Fruit fly (Drosophila melanogaster): ENCODE results near the gene CG5177.

The CG5177 gene

DNA sequence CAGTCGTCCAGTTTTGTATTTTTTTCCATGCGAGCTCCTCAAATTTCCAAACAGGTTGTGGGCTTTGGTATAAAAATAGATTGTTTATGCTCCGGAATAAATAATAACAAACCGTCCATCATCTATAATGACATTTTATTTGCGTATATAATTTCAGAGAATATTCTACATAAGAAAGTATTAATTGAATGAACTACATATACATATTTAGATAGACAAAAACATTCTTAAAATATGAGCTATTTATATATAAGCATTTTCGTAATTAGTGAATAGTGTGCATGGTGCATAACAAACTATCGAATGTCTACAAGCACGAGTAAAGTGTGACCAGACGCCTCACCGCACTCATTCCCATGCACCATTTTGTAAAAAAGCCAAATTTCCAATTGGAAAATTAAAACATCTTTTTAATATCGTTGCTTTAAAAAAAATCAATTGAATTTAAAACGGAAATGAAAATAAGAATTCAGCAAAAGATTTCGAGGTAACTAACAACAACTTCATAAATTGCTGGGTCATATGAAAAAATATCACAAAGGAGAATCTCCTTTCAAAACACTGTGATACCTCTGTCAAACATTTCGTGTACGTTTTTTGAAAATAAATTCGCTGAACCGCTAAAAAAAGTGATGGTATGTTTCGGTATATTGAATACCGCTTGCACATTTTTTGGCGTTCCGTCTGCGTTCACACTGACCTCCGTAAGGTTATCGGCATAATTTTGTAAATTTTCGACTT, 21.5 kb downstream of the CG5177 start, which contains the start of gene muc (continued):
- TF ChIP-seq CG6854 (GFP tag; optimal IDR thresholded peaks at IDR 0.05) (no peak), Lhr (GFP tag; optimal IDR thresholded peaks at IDR 0.05) (peak; percentile 90), CG4404 (GFP tag; IDR thresholded peaks at IDR 0.05) (no peak), CG11560 (tag; IDR thresholded peaks at IDR 0.05) (no peak), nerfin-2 (GFP tag; IDR thresholded peaks at IDR 0.05; ENCODE audit: partially characterized antibody) (peak; percentile 26), gt (GFP tag; IDR thresholded peaks at IDR 0.05) (no peak)

- TF ChIP-seq zen (tag; optimal IDR thresholded peaks at IDR 0.05) (no peak), ttk (GFP tag; IDR thresholded peaks at IDR 0.05) (no peak), CG10321 (GFP tag; IDR thresholded peaks at IDR 0.05) (no peak), CG16815 (GFP tag; optimal IDR thresholded peaks at IDR 0.05) (no peak), CG17186 (GFP tag; optimal IDR thresholded peaks at IDR 0.05) (no peak), nau (GFP tag; optimal IDR thresholded peaks at IDR 0.05) (no peak), CG2202 (tag; optimal IDR thresholded peaks at IDR 0.05) (no peak), CG2199 (GFP tag; IDR thresholded peaks at IDR 0.05) (no peak), CG10366 (GFP tag; IDR thresholded peaks at IDR 0.05) (no peak), CG12236 (GFP tag; optimal IDR thresholded peaks at IDR 0.05) (no peak), Dbx (GFP tag; IDR thresholded peaks at IDR 0.05) (0 out of 3 replicates have a peak, but pooled peaks have one; percentile 7), jigr1 (GFP tag; IDR thresholded peaks at IDR 0.05) (no peak), mam (GFP tag; optimal IDR thresholded peaks at IDR 0.05) (no peak), CG15073 (GFP tag; optimal IDR thresholded peaks at IDR 0.05) (no peak), CG11696 (GFP tag; IDR thresholded peaks at IDR 0.05) (no peak), insv (GFP tag; optimal IDR thresholded peaks at IDR 0.05) (no peak), eyg (GFP tag; optimal IDR thresholded peaks at IDR 0.05) (no peak), fu2 (GFP tag; optimal IDR thresholded peaks at IDR 0.05) (no peak), fd3F (GFP tag; optimal IDR thresholded peaks at IDR 0.05) (no peak), Ssrp (tag; optimal IDR thresholded peaks at IDR 0.05) (no peak), chm (GFP tag; IDR thresholded peaks at IDR 0.05) (peak; percentile 56; the same call in 1 of the 2 replicates), ERR (GFP tag; optimal IDR thresholded peaks at IDR 0.05) (peak; percentile 63), pan (optimal IDR thresholded peaks at IDR 0.05) (no peak), pan (GFP tag; optimal IDR thresholded peaks at IDR 0.05 in 1 of 2, IDR thresholded peaks at IDR 0.05 in 1 of 2) (no peak), pfk (GFP tag; optimal IDR thresholded peaks at IDR 0.05) (peak; percentile 35), CG6854 (GFP tag; optimal IDR thresholded peaks at IDR 0.05) (peak; percentile 0), E2f1 (GFP tag; IDR thresholded peaks at IDR 0.05) (no peak), pum (GFP tag; optimal IDR thresholded peaks at IDR 0.05) (no peak), Taf1 (GFP tag; IDR thresholded peaks at IDR 0.05) (no peak), dan (GFP tag; IDR thresholded peaks at IDR 0.05) (no peak), Trl (optimal IDR thresholded peaks at IDR 0.05) (no peak), Trl (GFP tag; optimal IDR thresholded peaks at IDR 0.05) (no peak), CG30431 (GFP tag; optimal IDR thresholded peaks at IDR 0.05) (no peak), CG3281 (GFP tag; optimal IDR thresholded peaks at IDR 0.05) (no peak), Awh (GFP tag; IDR thresholded peaks at IDR 0.05) (no peak), Doc2 (GFP tag; IDR thresholded peaks at IDR 0.05) (no peak), Dp (GFP tag; optimal IDR thresholded peaks at IDR 0.05) (no peak), CG8089 (GFP tag; optimal IDR thresholded peaks at IDR 0.05) (no peak), CG13775 (GFP tag; optimal IDR thresholded peaks at IDR 0.05) (no peak), MBD-R2 (GFP tag; IDR thresholded peaks at IDR 0.05) (no peak), MESR4 (GFP tag; optimal IDR thresholded peaks at IDR 0.05) (peak; percentile 65), Usf (GFP tag; optimal IDR thresholded peaks at IDR 0.05) (no peak), nmo (GFP tag; optimal IDR thresholded peaks at IDR 0.05) (no peak), CG18619 (GFP tag; optimal IDR thresholded peaks at IDR 0.05) (no peak)
Observed at dm6 chr2L:7427067-7427785, 22.2 kb downstream of the CG5177 start.

Data from whole organism, embryonic.